Fruit fly (Drosophila melanogaster): ENCODE results near the gene Ptp36E.

DNA sequence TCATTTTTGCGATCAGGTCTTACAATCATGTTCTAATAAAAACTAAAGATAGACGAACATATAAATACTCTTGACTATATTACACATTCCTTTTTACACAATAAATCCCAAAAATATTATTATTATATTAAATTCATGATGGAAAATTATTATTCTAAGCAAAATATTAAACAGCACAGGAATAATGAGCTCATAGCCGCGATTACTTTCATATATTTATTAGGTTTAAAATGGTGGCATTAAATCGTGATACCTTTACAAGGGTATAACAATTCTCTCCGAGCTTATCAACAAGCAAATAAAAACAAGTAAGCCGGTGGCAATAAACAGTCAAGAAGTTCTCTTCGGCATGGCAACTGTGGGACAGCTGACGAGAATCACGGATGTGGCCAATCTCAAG lies 31.7 kb downstream of the Ptp36E start, which contains the start of gene CG17681:
- no peak for TF ChIP-seq h (optimal IDR thresholded peaks at IDR 0.05)
- no peak for TF ChIP-seq psq (optimal IDR thresholded peaks at IDR 0.05)
